Worm (Caenorhabditis elegans) whole organism, late embryonic: Measurements from ENCODE around the gene C24F3.2.

ENCODE experiments used
- C08G9.2 ChIP-seq: sonication (generic microtip); optimal IDR thresholded peaks from 2 replicates; lab custom pipeline; 2016; ENCODE audit warnings: mild to moderate bottlenecking, missing genetic modification characterization, moderate library complexity, missing compliant biosample characterization
- C38D4.7 ChIP-seq: fragments of 200-800 bp; sonication (Bioruptor generic); optimal IDR thresholded peaks from 2 replicates; lab custom pipeline; 2018; ENCODE audit warnings: mild to moderate bottlenecking, missing genetic modification characterization, moderate library complexity, missing compliant biosample characterization
- Y22D7AL.16 ChIP-seq: sonication (generic microtip); optimal IDR thresholded peaks from 2 replicates; lab custom pipeline; 2016; ENCODE audit warnings: missing genetic modification characterization, missing compliant biosample characterization
- ahr-1 ChIP-seq: sonication (generic microtip); optimal IDR thresholded peaks from 2 replicates; lab custom pipeline; 2016; ENCODE audit warnings: missing genetic modification characterization, missing compliant biosample characterization
- ceh-18 ChIP-seq: sonication (generic microtip); optimal IDR thresholded peaks from 2 replicates; lab custom pipeline; 2016; ENCODE audit warnings: missing genetic modification characterization, missing compliant biosample characterization
- ceh-2 ChIP-seq: sonication (generic microtip); optimal IDR thresholded peaks from 2 replicates; lab custom pipeline; 2016; ENCODE audit warnings: missing genotype, missing genetic modification characterization, missing compliant biosample characterization
- ceh-30 ChIP-seq: fragments of 150-350 bp; optimal IDR thresholded peaks from 2 replicates; lab custom pipeline; 2014; ENCODE audit warnings: missing biosample characterization, missing genetic modification characterization
- ceh-31 ChIP-seq: sonication (generic microtip); optimal IDR thresholded peaks from 2 replicates; lab custom pipeline; 2016; ENCODE audit warnings: missing genetic modification characterization, missing compliant biosample characterization
- ceh-45 ChIP-seq: fragments of 200-800 bp; sonication (Bioruptor generic); IDR thresholded peaks from 2 replicates; pipeline ENCODE4 v1.3.6; 2022; ENCODE audit warnings: missing genetic modification reagents, missing genetic modification characterization, missing compliant biosample characterization
- ceh-48 ChIP-seq: sonication (generic microtip); optimal IDR thresholded peaks from 2 replicates; lab custom pipeline; 2016; ENCODE audit warnings: missing genetic modification characterization, inconsistent platforms, missing compliant biosample characterization
- che-1 ChIP-seq: sonication (generic microtip); optimal IDR thresholded peaks from 2 replicates; lab custom pipeline; 2016; ENCODE audit warnings: mild to moderate bottlenecking, missing genetic modification characterization, missing compliant biosample characterization
- dmd-4 ChIP-seq: sonication (generic microtip); optimal IDR thresholded peaks from 2 replicates; lab custom pipeline; 2016; ENCODE audit warnings: borderline replicate concordance, missing genetic modification characterization, missing compliant biosample characterization
- dve-1 ChIP-seq: sonication (generic microtip); optimal IDR thresholded peaks from 2 replicates; lab custom pipeline; 2017; ENCODE audit warnings: antibody characterized with exemption, mild to moderate bottlenecking, missing genetic modification characterization, missing compliant biosample characterization
- elt-2 ChIP-seq: sonication (generic microtip); optimal IDR thresholded peaks from 2 replicates; lab custom pipeline; 2016; ENCODE audit warnings: missing genetic modification reagents, missing genetic modification characterization, missing compliant biosample characterization
- ets-4 ChIP-seq: sonication (generic microtip); optimal IDR thresholded peaks from 2 replicates; lab custom pipeline; 2016; ENCODE audit warnings: missing genetic modification characterization, missing compliant biosample characterization
- fax-1 ChIP-seq: sonication (generic microtip); optimal IDR thresholded peaks from 2 replicates; lab custom pipeline; 2016; ENCODE audit warnings: missing genotype, missing genetic modification characterization, missing compliant biosample characterization
- fkh-6 ChIP-seq: sonication (generic microtip); optimal IDR thresholded peaks from 2 replicates; lab custom pipeline; 2016; ENCODE audit warnings: missing genetic modification characterization, missing compliant biosample characterization
- gmeb-2 ChIP-seq: sonication (generic microtip); optimal IDR thresholded peaks from 2 replicates; lab custom pipeline; 2016; ENCODE audit warnings: missing genetic modification characterization, inconsistent platforms, missing compliant biosample characterization
- hlh-15 ChIP-seq: sonication (generic microtip); optimal IDR thresholded peaks from 2 replicates; lab custom pipeline; 2016; ENCODE audit warnings: missing genetic modification characterization, missing compliant biosample characterization
- hlh-6 ChIP-seq: sonication (generic microtip); optimal IDR thresholded peaks from 2 replicates; lab custom pipeline; 2016; ENCODE audit warnings: missing genotype, missing genetic modification characterization, missing compliant biosample characterization
- hlh-8 ChIP-seq: sonication (generic microtip); optimal IDR thresholded peaks from 2 replicates; lab custom pipeline; 2016; ENCODE audit warnings: missing genotype, missing genetic modification characterization, missing compliant biosample characterization
- madf-2 ChIP-seq: sonication (generic microtip); optimal IDR thresholded peaks from 2 replicates; lab custom pipeline; 2017; ENCODE audit warnings: missing genetic modification characterization, missing compliant biosample characterization
- nfya-1 ChIP-seq: sonication (generic microtip); optimal IDR thresholded peaks from 2 replicates; lab custom pipeline; 2017; ENCODE audit warnings: missing genetic modification characterization, mild to moderate bottlenecking, missing compliant biosample characterization, antibody characterized with exemption, moderate library complexity
- nhr-11 ChIP-seq: fragments of 150-350 bp; optimal IDR thresholded peaks from 2 replicates; lab custom pipeline; 2014; ENCODE audit warnings: missing biosample characterization, missing genetic modification characterization
- odd-2 ChIP-seq: sonication (generic microtip); optimal IDR thresholded peaks from 2 replicates; lab custom pipeline; 2017; ENCODE audit warnings: antibody characterized with exemption, mild to moderate bottlenecking, missing genetic modification characterization, missing compliant biosample characterization
- pha-2 ChIP-seq: sonication (generic microtip); optimal IDR thresholded peaks from 2 replicates; lab custom pipeline; 2017; ENCODE audit warnings: mild to moderate bottlenecking, missing genetic modification characterization, missing compliant biosample characterization
- pqm-1 ChIP-seq: sonication (generic microtip); optimal IDR thresholded peaks from 2 replicates; lab custom pipeline; 2016; ENCODE audit warnings: missing genetic modification characterization, missing compliant biosample characterization
- ref-2 ChIP-seq: sonication (generic microtip); optimal IDR thresholded peaks from 2 replicates; lab custom pipeline; 2016; ENCODE audit warnings: missing genetic modification characterization, missing compliant biosample characterization
- rnt-1 ChIP-seq: sonication (generic microtip); optimal IDR thresholded peaks from 2 replicates; lab custom pipeline; 2016; ENCODE audit warnings: missing genetic modification characterization, missing compliant biosample characterization
- sdc-2 ChIP-seq: sonication (generic microtip); optimal IDR thresholded peaks from 2 replicates; lab custom pipeline; 2016; ENCODE audit warnings: missing genotype, missing genetic modification characterization, missing compliant biosample characterization
- sox-4 ChIP-seq: sonication (generic microtip); optimal IDR thresholded peaks from 2 replicates; lab custom pipeline; 2017; ENCODE audit warnings: mild to moderate bottlenecking, missing genetic modification characterization, inconsistent platforms, missing compliant biosample characterization
- syd-9 ChIP-seq: sonication (generic microtip); optimal IDR thresholded peaks from 2 replicates; lab custom pipeline; 2016; ENCODE audit warnings: mild to moderate bottlenecking, missing genetic modification characterization, moderate library complexity, missing compliant biosample characterization
- tbx-2 ChIP-seq: sonication (generic microtip); optimal IDR thresholded peaks from 2 replicates; lab custom pipeline; 2016; ENCODE audit warnings: missing genetic modification characterization, missing compliant biosample characterization
- tbx-7 ChIP-seq: sonication (generic microtip); optimal IDR thresholded peaks from 2 replicates; lab custom pipeline; 2016; ENCODE audit warnings: missing genotype, missing genetic modification characterization, missing compliant biosample characterization
- ttx-3 ChIP-seq: sonication (generic microtip); optimal IDR thresholded peaks from 2 replicates; lab custom pipeline; 2016; ENCODE audit warnings: missing genetic modification reagents, missing genetic modification characterization, missing compliant biosample characterization
- unc-42 ChIP-seq: sonication (generic microtip); optimal IDR thresholded peaks from 2 replicates; lab custom pipeline; 2016; ENCODE audit warnings: missing genotype, missing genetic modification characterization, missing compliant biosample characterization
- unc-86 ChIP-seq: sonication (generic microtip); optimal IDR thresholded peaks from 2 replicates; lab custom pipeline; 2016; ENCODE audit warnings: missing genetic modification characterization, missing compliant biosample characterization
- zip-5 ChIP-seq: sonication (generic microtip); optimal IDR thresholded peaks from 2 replicates; lab custom pipeline; 2016; ENCODE audit warnings: missing genetic modification characterization, missing compliant biosample characterization

Gene C24F3.2

DNA sequence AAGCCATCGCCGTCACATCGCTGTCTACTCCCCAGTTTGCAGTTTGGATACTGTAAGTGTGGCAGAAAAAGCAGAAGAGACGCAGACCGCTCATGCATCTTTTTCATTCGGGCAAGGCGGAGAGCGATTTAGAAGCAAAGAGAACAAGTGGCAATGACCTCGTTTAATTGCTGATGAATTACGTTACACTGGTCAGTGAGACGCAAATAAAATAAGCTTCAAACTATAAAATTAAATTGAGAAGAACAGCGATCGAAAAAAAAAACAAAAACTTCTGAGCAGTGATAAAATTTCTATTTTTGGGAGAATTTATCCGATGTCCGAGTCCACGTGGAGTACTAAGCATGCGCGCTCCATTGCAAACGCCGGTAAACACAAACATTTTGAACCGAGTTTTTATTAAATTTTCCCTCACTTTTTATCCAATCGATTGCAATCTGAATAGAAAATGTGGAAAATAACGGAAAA, at the start of gene C24F3.2:
TSS of gene C24F3.2 (plus strand) at position 418 of the 468 bp plus-strand sequence.
- TF ChIP-seq nfya-1 (tag; lab: Kevin White, UChicago): peak; percentile 17
- TF ChIP-seq syd-9 (tag; lab: Kevin White, UChicago): peak; percentile 6
- peak; percentile 68 for TF ChIP-seq ref-2 (tag; lab: Kevin White, UChicago)
- TF ChIP-seq rnt-1 (tag; lab: Kevin White, UChicago): peak; percentile 21
- TF ChIP-seq ceh-18 (tag; lab: Kevin White, UChicago): peak; percentile 29
- no peak for TF ChIP-seq gmeb-2 (tag; lab: Kevin White, UChicago)
- TF ChIP-seq ahr-1 (tag; lab: Kevin White, UChicago): no peak
- peak; percentile 64 for TF ChIP-seq ceh-31
- TF ChIP-seq unc-42 (tag; lab: Kevin White, UChicago): peak; percentile 75
- TF ChIP-seq tbx-2 (tag; lab: Kevin White, UChicago): peak; percentile 30
- TF ChIP-seq zip-5 (tag; lab: Kevin White, UChicago): peak; percentile 5
- TF ChIP-seq ceh-2 (tag; lab: Kevin White, UChicago): peak; percentile 26
- no peak for TF ChIP-seq dmd-4 (tag; lab: Kevin White, UChicago)

DNA sequence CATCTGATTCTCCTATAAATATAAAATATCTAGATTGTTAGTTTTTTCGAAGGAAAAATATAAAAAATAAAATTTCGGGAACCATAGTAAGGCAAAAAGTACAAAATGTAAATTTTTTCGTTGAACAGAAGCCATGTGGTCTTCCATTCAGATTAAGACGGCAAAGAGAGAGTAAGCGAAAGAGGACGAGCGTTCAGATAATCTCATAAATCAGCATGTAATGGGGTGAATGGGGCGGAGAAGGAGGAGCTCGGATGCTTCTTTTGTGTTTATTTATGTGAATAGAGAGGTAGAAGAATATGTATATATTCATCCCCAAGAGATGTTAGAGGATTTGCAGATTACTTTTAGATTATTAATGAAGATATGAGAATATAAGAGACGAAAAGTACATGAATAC, 48.0 kb upstream of the C24F3.2 start, which contains the start of gene pxf-1:
TSS of gene pxf-1 (minus strand) at position 14 of the 400 bp plus-strand sequence.
- TF ChIP-seq unc-42 (tag; lab: Kevin White, UChicago): peak; percentile 24
- TF ChIP-seq fax-1 (tag; lab: Kevin White, UChicago): no peak
- TF ChIP-seq dve-1: no peak

DNA sequence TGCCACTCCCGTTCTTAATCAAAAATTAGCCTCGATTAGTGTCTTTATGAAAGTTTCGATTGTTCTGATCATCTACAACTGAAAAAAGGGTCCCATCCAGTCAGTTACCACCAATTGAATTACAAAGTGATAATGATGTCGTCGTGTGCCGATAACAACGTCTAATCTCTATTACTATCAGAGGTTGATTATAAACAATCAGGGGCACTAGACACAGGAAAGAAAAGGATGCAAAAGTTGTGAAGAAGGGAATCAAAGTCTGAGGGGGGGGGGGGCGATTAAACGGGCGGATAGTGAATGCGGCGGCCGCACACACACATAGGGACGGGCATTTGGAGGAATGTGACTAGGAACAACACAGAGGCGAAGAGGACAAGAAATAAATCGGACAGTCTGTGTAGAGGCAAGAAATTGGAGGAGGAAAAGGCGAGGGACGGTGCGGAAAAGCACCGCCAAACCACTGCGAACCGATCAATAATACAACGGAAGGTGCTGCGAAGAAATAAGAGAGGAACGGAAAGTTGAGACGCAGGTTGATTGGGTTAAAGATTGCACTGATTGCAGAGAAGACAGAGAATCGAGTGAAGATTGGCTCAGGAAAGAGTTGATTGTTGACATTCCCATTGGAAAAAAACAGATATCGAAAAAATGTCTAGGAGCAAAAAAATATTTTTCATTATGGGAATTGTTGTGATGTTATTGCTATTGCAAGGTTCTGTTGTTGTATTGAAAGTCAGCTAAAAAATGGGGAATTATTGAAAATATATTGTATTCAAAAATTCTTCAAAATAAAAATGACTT, 47.2 kb upstream of the C24F3.2 start:
- no peak for TF ChIP-seq dmd-4 (tag; lab: Kevin White, UChicago)
- peak; percentile 47 for TF ChIP-seq tbx-2 (tag; lab: Kevin White, UChicago)
- TF ChIP-seq ceh-45 (GFP tag; lab: Robert Waterston, UW): no peak
- TF ChIP-seq sdc-2: no peak
- peak; percentile 39 for TF ChIP-seq nfya-1 (tag; lab: Kevin White, UChicago)
- no peak for TF ChIP-seq odd-2 (tag; lab: Kevin White, UChicago)
- TF ChIP-seq che-1 (tag; lab: Kevin White, UChicago): peak; percentile 27
- TF ChIP-seq rnt-1 (tag; lab: Kevin White, UChicago): peak; percentile 43
- TF ChIP-seq pqm-1 (tag; lab: Kevin White, UChicago): peak; percentile 25
- TF ChIP-seq fkh-6 (tag; lab: Kevin White, UChicago): no peak
- peak; percentile 9 for TF ChIP-seq syd-9 (tag; lab: Kevin White, UChicago)
- TF ChIP-seq elt-2: peak; percentile 92
- peak; percentile 1 for TF ChIP-seq ceh-31
- peak; percentile 50 for TF ChIP-seq C08G9.2

DNA sequence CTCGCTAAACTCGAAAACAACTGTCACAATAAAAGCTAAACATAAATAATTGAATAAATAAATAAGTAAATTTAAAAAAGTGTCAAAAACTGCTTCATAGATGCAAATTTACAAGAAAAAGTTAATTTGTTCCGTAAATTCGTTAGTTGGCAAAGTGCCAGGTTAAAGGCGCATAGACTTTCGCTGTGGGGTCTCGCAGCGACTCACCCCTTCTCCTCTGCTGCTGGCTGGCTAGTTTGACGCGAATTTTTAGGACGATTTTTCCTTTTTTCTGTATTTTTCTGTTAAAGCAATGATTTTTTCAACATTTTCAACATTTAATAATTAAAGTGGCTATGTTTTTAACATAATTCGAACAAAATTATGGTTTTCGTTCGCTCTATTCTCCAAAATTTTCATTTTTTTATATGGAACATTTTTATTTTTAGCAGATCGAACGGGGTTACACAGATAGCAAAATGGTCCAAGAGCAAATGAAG, 46.0 kb upstream of the C24F3.2 start, which contains the start of gene rack-1:
TSS of gene rack-1 (plus strand) at position 429 of the 479 bp plus-strand sequence.
- TF ChIP-seq ceh-45 (GFP tag; lab: Robert Waterston, UW): no peak
- TF ChIP-seq hlh-15 (tag; lab: Kevin White, UChicago): no peak
- no peak for TF ChIP-seq nhr-11
- no peak for TF ChIP-seq sox-4
- no peak for TF ChIP-seq C08G9.2
- peak; percentile 66 for TF ChIP-seq unc-42 (tag; lab: Kevin White, UChicago)
- TF ChIP-seq Y22D7AL.16 (tag; lab: Kevin White, UChicago): no peak
- no peak for TF ChIP-seq ttx-3
- no peak for TF ChIP-seq ets-4 (tag; lab: Kevin White, UChicago)
- TF ChIP-seq unc-86: no peak
- TF ChIP-seq fax-1 (tag; lab: Kevin White, UChicago): peak; percentile 3
- no peak for TF ChIP-seq tbx-7 (tag; lab: Kevin White, UChicago)
- TF ChIP-seq rnt-1 (tag; lab: Kevin White, UChicago): no peak
- no peak for TF ChIP-seq ceh-2 (tag; lab: Kevin White, UChicago)
- TF ChIP-seq pha-2 (tag; lab: Kevin White, UChicago): no peak
- peak; percentile 20 for TF ChIP-seq nfya-1 (tag; lab: Kevin White, UChicago)
- TF ChIP-seq ceh-48: no peak
- TF ChIP-seq fkh-6 (tag; lab: Kevin White, UChicago): no peak
- no peak for TF ChIP-seq dmd-4 (tag; lab: Kevin White, UChicago)
- no peak for TF ChIP-seq madf-2 (tag; lab: Kevin White, UChicago)
- peak; percentile 11 for TF ChIP-seq ceh-31
- TF ChIP-seq ceh-30 (tag; lab: Kevin White, UChicago): no peak
- TF ChIP-seq hlh-8 (tag; lab: Kevin White, UChicago): no peak
- no peak for TF ChIP-seq hlh-6
- no peak for TF ChIP-seq C38D4.7 (GFP tag; lab: Kevin White, UChicago)
